Fruit fly (Drosophila melanogaster): ENCODE results near the gene CG5026.

- TF ChIP-seq Hr39 (optimal IDR thresholded peaks at IDR 0.05), result no peak
- TF ChIP-seq CG7357 (GFP tag; IDR thresholded peaks at IDR 0.05), result 0 out of 3 replicates have a peak, but pooled peaks have one; percentile 13
- TF ChIP-seq onecut (GFP tag; IDR thresholded peaks at IDR 0.05), result no peak
- TF ChIP-seq CG31224 (GFP tag; IDR thresholded peaks at IDR 0.05), result no peak
- no peak for TF ChIP-seq CG6791 (GFP tag; IDR thresholded peaks at IDR 0.05; ENCODE audit: partially characterized antibody)
- no peak for TF ChIP-seq ssp (GFP tag; IDR thresholded peaks at IDR 0.05)
- TF ChIP-seq CG16813 (GFP tag; IDR thresholded peaks at IDR 0.05; ENCODE audit: partially characterized antibody), result no peak
- TF ChIP-seq CG11093 (GFP tag; IDR thresholded peaks at IDR 0.05), result 0 out of 3 replicates have a peak, but pooled peaks have one; percentile 14
- TF ChIP-seq CG10462 (GFP tag; optimal IDR thresholded peaks at IDR 0.05), result no peak
- no peak for TF ChIP-seq CG12155 (GFP tag; optimal IDR thresholded peaks at IDR 0.05)
- no peak for TF ChIP-seq CG11456 (GFP tag; IDR thresholded peaks at IDR 0.05)
- TF ChIP-seq Gug (GFP tag; IDR thresholded peaks at IDR 0.05), result no peak
Observed at dm6 chr3L:8978678-8979413, 10.5 kb downstream of the CG5026 start.
